Worm (Caenorhabditis elegans) whole organism, L4 larva: ENCODE data around the gene C34D4.3.

Experiments used
- D1046.2 ChIP-seq: fragments of 200-800 bp; sonication (Bioruptor generic); IDR thresholded peaks from 2 replicates; pipeline ENCODE4 v1.3.6; 2022; ENCODE audit warnings: missing genetic modification characterization, missing compliant biosample characterization
- F26F4.8 ChIP-seq: fragments of 200-800 bp; sonication (Bioruptor generic); conservative IDR thresholded peaks from 2 replicates; pipeline ENCODE4 v1.3.6; 2022; ENCODE audit warnings: missing genetic modification characterization, missing compliant biosample characterization
- F37D6.2 ChIP-seq: sonication (generic microtip); optimal IDR thresholded peaks from 2 replicates; lab custom pipeline; 2016; ENCODE audit warnings: mild to moderate bottlenecking, missing genetic modification characterization, missing compliant biosample characterization
- R02D3.7 ChIP-seq: fragments of 150-350 bp; sonication (generic microtip); optimal IDR thresholded peaks from 3 replicates; lab custom pipeline; 2014; ENCODE audit warnings: missing biosample characterization, missing genetic modification characterization
- Y105C5A.15 ChIP-seq: fragments of 200-800 bp; sonication (Bioruptor generic); IDR thresholded peaks from 2 replicates; pipeline ENCODE4 v1.3.6; 2022; ENCODE audit warnings: missing genetic modification characterization, missing compliant biosample characterization
- Y75B8A.6 ChIP-seq: fragments of 200-800 bp; sonication (Bioruptor generic); IDR thresholded peaks from 2 replicates; pipeline ENCODE4 v1.3.6; 2022; ENCODE audit warnings: missing genetic modification reagents, missing genetic modification characterization, missing compliant biosample characterization
- ZK546.5 ChIP-seq, 2 experiments: sonication (generic microtip); optimal IDR thresholded peaks; 2 replicates each; lab custom pipeline; 2017; ENCODE audit warnings: missing biosample characterization in 2 of 2, missing genetic modification characterization in 2 of 2
- aha-1 ChIP-seq: fragments of 150-350 bp; peaks from one replicate; lab custom pipeline; 2014; ENCODE audit warnings: missing biosample characterization, missing genetic modification characterization
- arid-1 ChIP-seq: fragments of 200-800 bp; sonication (Bioruptor generic); conservative IDR thresholded peaks from 2 replicates; pipeline ENCODE4 v1.3.6; 2022; ENCODE audit warnings: missing genetic modification reagents, missing genetic modification characterization, missing compliant biosample characterization
- attf-4 ChIP-seq: sonication (generic microtip); optimal IDR thresholded peaks from 3 replicates; lab custom pipeline; 2017; ENCODE audit warnings: missing biosample characterization, missing genetic modification characterization
- ceh-20 ChIP-seq: fragments of 200-800 bp; sonication (Bioruptor generic); IDR thresholded peaks from 2 replicates; pipeline ENCODE4 v1.3.6; 2022; ENCODE audit warnings: missing genetic modification reagents, missing genetic modification characterization, missing compliant biosample characterization
- ceh-28 ChIP-seq: fragments of 150-350 bp; optimal IDR thresholded peaks from 2 replicates; lab custom pipeline; 2014; ENCODE audit warnings: missing biosample characterization, missing genetic modification reagents, missing genetic modification characterization
- ceh-32 ChIP-seq: sonication (generic microtip); optimal IDR thresholded peaks from 2 replicates; lab custom pipeline; 2016; ENCODE audit warnings: mild to moderate bottlenecking, missing genetic modification characterization, missing compliant biosample characterization; ENCODE audit not compliant: poor library complexity
- ceh-44 ChIP-seq: fragments of 200-800 bp; sonication (Bioruptor generic); IDR thresholded peaks from 2 replicates; pipeline ENCODE4 v1.3.6; 2022; ENCODE audit warnings: missing genetic modification reagents, missing genetic modification characterization, missing compliant biosample characterization
- ctbp-1 ChIP-seq: fragments of 200-800 bp; sonication (Bioruptor generic); IDR thresholded peaks from 2 replicates; pipeline ENCODE4 v1.3.6; 2022; ENCODE audit warnings: missing genetic modification reagents, missing genetic modification characterization, missing compliant biosample characterization
- daf-8 ChIP-seq: fragments of 200-800 bp; sonication (Bioruptor generic); IDR thresholded peaks from 2 replicates; pipeline ENCODE4 v1.3.6; 2022; ENCODE audit warnings: missing genetic modification characterization, missing compliant biosample characterization
- duxl-1 ChIP-seq: sonication (generic microtip); optimal IDR thresholded peaks from 2 replicates; lab custom pipeline; 2016; ENCODE audit warnings: mild to moderate bottlenecking, missing genetic modification characterization, moderate library complexity, missing compliant biosample characterization; ENCODE audit not compliant: poor library complexity
- egl-43 ChIP-seq: fragments of 200-800 bp; sonication (Bioruptor generic); IDR thresholded peaks from 2 replicates; pipeline ENCODE4 v1.3.6; 2022; ENCODE audit warnings: missing genetic modification reagents, missing genetic modification characterization, missing compliant biosample characterization
- hlh-11 ChIP-seq: fragments of 200-800 bp; sonication (Bioruptor generic); optimal IDR thresholded peaks from 2 replicates; lab custom pipeline; 2018; ENCODE audit warnings: mild to moderate bottlenecking, missing genetic modification characterization, missing compliant biosample characterization
- hmg-1.1 ChIP-seq: fragments of 200-800 bp; sonication (Bioruptor generic); IDR thresholded peaks from 2 replicates; pipeline ENCODE4 v1.3.6; 2022; ENCODE audit warnings: missing genetic modification reagents, missing genetic modification characterization, missing compliant biosample characterization
- lin-15B ChIP-seq: fragments of 150-350 bp; sonication (generic microtip); optimal IDR thresholded peaks from 3 replicates; lab custom pipeline; 2014; ENCODE audit warnings: missing biosample characterization, missing genetic modification characterization
- lir-3 ChIP-seq: sonication (generic microtip); optimal IDR thresholded peaks from 2 replicates; lab custom pipeline; 2016; ENCODE audit warnings: mild to moderate bottlenecking, missing genetic modification characterization, missing compliant biosample characterization
- mes-2 ChIP-seq: sonication (generic microtip); optimal IDR thresholded peaks from 2 replicates; lab custom pipeline; 2016; ENCODE audit warnings: missing genotype, mild to moderate bottlenecking, missing genetic modification characterization, missing compliant biosample characterization; ENCODE audit not compliant: poor library complexity, severe bottlenecking
- mxl-2 ChIP-seq: fragments of 200-800 bp; sonication (Bioruptor generic); conservative IDR thresholded peaks from 2 replicates; pipeline ENCODE4 v1.3.6; 2022; ENCODE audit warnings: missing genetic modification reagents, missing genetic modification characterization, missing compliant biosample characterization
- mxl-3 ChIP-seq: fragments of 200-800 bp; sonication (Bioruptor generic); optimal IDR thresholded peaks from 2 replicates; lab custom pipeline; 2018; ENCODE audit warnings: mild to moderate bottlenecking, missing genetic modification characterization, missing compliant biosample characterization
- nhr-10 ChIP-seq: fragments of 150-350 bp; optimal IDR thresholded peaks from 2 replicates; lab custom pipeline; 2014; ENCODE audit warnings: missing biosample characterization, missing genetic modification characterization
- nhr-102 ChIP-seq: sonication (generic microtip); optimal IDR thresholded peaks from 2 replicates; lab custom pipeline; 2016; ENCODE audit warnings: mild to moderate bottlenecking, missing genetic modification characterization, moderate library complexity, missing compliant biosample characterization
- nhr-11 ChIP-seq: fragments of 150-350 bp; optimal IDR thresholded peaks from 2 replicates; lab custom pipeline; 2014; ENCODE audit warnings: missing biosample characterization, missing genetic modification characterization
- nhr-6 ChIP-seq: fragments of 150-350 bp; optimal IDR thresholded peaks from 2 replicates; lab custom pipeline; 2014; ENCODE audit warnings: missing biosample characterization, missing genetic modification characterization
- nhr-77 ChIP-seq: fragments of 150-350 bp; optimal IDR thresholded peaks from 2 replicates; lab custom pipeline; 2014; ENCODE audit warnings: missing biosample characterization, missing genetic modification characterization
- rbr-2 ChIP-seq: sonication (generic microtip); optimal IDR thresholded peaks from 2 replicates; lab custom pipeline; 2016; ENCODE audit warnings: missing genotype, missing genetic modification characterization, missing compliant biosample characterization
- sdz-12 ChIP-seq: fragments of 200-800 bp; sonication (Bioruptor generic); optimal IDR thresholded peaks from 2 replicates; lab custom pipeline; 2018; ENCODE audit warnings: mild to moderate bottlenecking, missing genetic modification characterization, missing compliant biosample characterization
- set-16 ChIP-seq: fragments of 200-800 bp; sonication (Bioruptor generic); IDR thresholded peaks from 2 replicates; pipeline ENCODE4 v1.3.6; 2022; ENCODE audit warnings: missing genetic modification reagents, missing genetic modification characterization, missing compliant biosample characterization
- snpc-4 ChIP-seq: fragments of 150-350 bp; optimal IDR thresholded peaks from 2 replicates; lab custom pipeline; 2014; ENCODE audit warnings: missing biosample characterization, missing genetic modification characterization
- spr-3 ChIP-seq: fragments of 200-800 bp; sonication (Bioruptor generic); optimal IDR thresholded peaks from 2 replicates; lab custom pipeline; 2018; ENCODE audit warnings: mild to moderate bottlenecking, missing genetic modification characterization, missing compliant biosample characterization
- tag-97 ChIP-seq: fragments of 200-800 bp; sonication (Bioruptor generic); IDR thresholded peaks from 2 replicates; pipeline ENCODE4 v1.3.6; 2022; ENCODE audit warnings: missing genetic modification characterization, missing compliant biosample characterization
- unc-39 ChIP-seq: sonication (generic microtip); optimal IDR thresholded peaks from 2 replicates; lab custom pipeline; 2017; ENCODE audit warnings: missing biosample characterization, missing genetic modification characterization
- ztf-7 ChIP-seq: fragments of 150-350 bp; optimal IDR thresholded peaks from 2 replicates; lab custom pipeline; 2014; ENCODE audit warnings: missing biosample characterization, missing genetic modification characterization

C34D4.3 gene

DNA sequence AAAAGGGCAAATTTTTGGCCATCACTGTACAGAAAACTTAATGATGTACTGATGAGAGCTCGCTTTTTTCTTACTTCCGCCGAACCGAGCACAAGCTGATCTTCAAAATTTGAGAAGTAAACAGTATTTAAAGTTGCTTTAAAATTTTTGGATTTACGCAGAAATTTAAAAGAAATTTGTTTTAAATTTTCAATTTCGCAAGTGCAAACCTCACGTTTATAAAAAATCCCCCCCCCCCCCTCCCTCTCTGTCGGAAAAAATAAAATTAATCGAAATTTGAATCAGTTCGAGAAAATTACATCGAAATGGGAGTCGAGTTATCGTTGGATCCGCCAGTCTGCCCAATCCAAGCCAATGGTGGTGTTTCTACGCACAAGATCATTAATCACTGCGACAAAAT is at the start of gene C34D4.3:
C34D4.3 (plus strand) TSS at position 301 of the 400 bp plus-strand sequence.
- TF ChIP-seq aha-1 (tag; lab: Kevin White, UChicago) (peak; percentile 10), mes-2 (tag; lab: Kevin White, UChicago) (no peak)

DNA sequence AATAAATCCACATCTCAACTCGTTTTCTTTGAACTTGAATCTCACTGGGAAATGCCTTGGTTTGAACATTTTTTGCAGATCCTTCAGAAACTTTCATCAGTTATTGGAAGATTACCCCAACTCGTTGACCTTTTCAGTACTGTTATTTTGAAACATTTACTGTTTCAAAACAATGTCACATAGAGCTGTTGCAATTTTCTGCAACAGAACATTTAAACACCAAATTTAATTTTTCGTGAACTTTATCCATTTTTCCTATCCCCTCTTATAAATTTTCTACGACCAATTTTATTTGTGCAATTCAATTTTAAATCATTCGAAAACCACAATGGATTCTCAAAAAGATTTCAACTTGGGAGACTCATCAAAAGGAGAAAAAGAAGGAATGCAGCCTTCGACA is 45.6 kb upstream of the C34D4.3 start, which contains the start of gene ZC477.2:
ZC477.2 (plus strand) TSS at position 301 of the 400 bp plus-strand sequence.
- TF ChIP-seq nhr-10 = no peak
- no peak for TF ChIP-seq Y75B8A.6 (GFP tag; lab: Robert Waterston, UW)
- TF ChIP-seq ceh-28 (tag; lab: Kevin White, UChicago) = no peak
- no peak for TF ChIP-seq ctbp-1
- TF ChIP-seq attf-4 (tag; lab: Kevin White, UChicago) = no peak
- no peak for TF ChIP-seq ZK546.5 (tag; optimal IDR thresholded peaks at IDR 0.05; lab: Kevin White, UChicago)
- TF ChIP-seq hmg-1.1 (GFP tag; lab: Robert Waterston, UW) = no peak
- TF ChIP-seq nhr-6 (tag; lab: Kevin White, UChicago) = no peak
- no peak for TF ChIP-seq unc-39
- TF ChIP-seq rbr-2 (tag; lab: Kevin White, UChicago) = no peak
- TF ChIP-seq F26F4.8 (GFP tag; lab: Robert Waterston, UW) = no peak
- no peak for TF ChIP-seq ztf-7 (tag; lab: Kevin White, UChicago)
- TF ChIP-seq nhr-77 (tag; lab: Kevin White, UChicago) = no peak
- TF ChIP-seq Y105C5A.15 = no peak
- no peak for TF ChIP-seq lir-3 (tag; lab: Kevin White, UChicago)

DNA sequence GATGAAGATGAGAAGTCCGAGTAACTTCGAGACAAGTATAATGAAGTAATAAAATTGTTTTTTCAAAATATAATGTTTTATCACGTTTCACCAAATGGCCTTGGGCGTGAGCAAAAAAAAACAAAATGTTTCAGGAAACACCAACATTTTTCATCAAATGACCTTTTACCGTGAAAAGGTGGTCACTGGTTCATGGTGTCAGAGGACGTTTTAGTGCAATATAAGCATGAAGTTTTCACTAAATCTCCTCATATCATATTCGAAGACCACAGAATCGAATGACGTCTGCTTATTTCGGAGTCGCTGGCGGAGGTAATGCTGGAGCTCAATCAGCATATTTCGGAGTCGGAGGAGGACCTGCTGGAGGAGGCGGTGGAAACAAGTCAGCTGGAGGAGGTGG is 42.1 kb upstream of the C34D4.3 start, which contains the start of the genes ZC477.7 and ssq-3:
ZC477.7 (minus strand) TSS at position 101 of the 400 bp plus-strand sequence.
ssq-3 (plus strand) TSS at position 251 of the 400 bp plus-strand sequence.
- TF ChIP-seq lin-15B (tag; lab: Kevin White, UChicago) = no peak
- TF ChIP-seq spr-3 (GFP tag; lab: Kevin White, UChicago) = no peak
- no peak for TF ChIP-seq daf-8 (GFP tag; lab: Robert Waterston, UW)
- TF ChIP-seq hlh-11 = no peak
- TF ChIP-seq nhr-102 (tag; lab: Kevin White, UChicago) = no peak

DNA sequence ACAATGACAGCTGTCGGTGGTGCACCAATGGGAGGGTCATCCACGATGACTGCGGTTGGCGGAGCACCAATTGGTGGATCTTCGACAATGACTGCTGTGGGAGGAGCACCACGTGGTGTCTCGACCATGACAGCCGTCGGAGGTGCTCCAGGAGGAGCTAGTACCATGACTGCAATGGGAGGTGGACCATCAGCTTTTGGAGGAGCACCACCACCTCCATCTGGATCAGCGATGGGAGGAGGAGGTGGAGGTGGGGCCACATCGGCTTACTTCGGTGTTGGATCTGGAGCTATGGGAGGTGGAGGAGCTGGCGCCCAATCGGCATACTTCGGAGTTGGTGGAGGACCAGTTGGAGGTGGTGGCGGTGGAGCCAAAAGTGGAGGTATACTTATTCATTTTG is 41.1 kb upstream of the C34D4.3 start:
- TF ChIP-seq egl-43 (GFP tag; lab: Robert Waterston, UW) (0 out of 2 replicates have a peak, but pooled peaks have one; percentile 51), set-16 (peak; percentile 82)
- TF ChIP-seq, all 104 proteins: peak for 2; not testable (repeated sequence) for 102

- TF ChIP-seq ceh-32 (tag; lab: Kevin White, UChicago) (no peak), sdz-12 (no peak), arid-1 (no peak), Y75B8A.6 (GFP tag; lab: Robert Waterston, UW) (no peak), R02D3.7 (no peak), snpc-4 (tag; lab: Kevin White, UChicago) (no peak), F37D6.2 (tag; lab: Kevin White, UChicago) (no peak), ceh-44 (GFP tag; lab: Robert Waterston, UW) (no peak), duxl-1 (no peak), nhr-11 (no peak), tag-97 (GFP tag; lab: Robert Waterston, UW) (no peak), mxl-3 (GFP tag; lab: Kevin White, UChicago) (no peak), mxl-2 (GFP tag; lab: Robert Waterston, UW) (no peak), ceh-20 (GFP tag; lab: Robert Waterston, UW) (no peak), attf-4 (tag; lab: Kevin White, UChicago) (no peak), D1046.2 (GFP tag; lab: Robert Waterston, UW) (no peak)
- TF ChIP-seq, all 104 proteins: peak for 0
Measured at ce11 chrIV:7114599-7114998, 38.9 kb upstream of the C34D4.3 start, which contains the start of gene nas-8. Gene nas-8, plus strand, starts transcription at chrIV:7114899.
